Worm (Caenorhabditis elegans) whole organism, dauer: ENCODE data around the gene F17C11.13.

Experiments used
- unc-62 ChIP-seq: sonication (generic microtip); optimal IDR thresholded peaks from 2 replicates; lab custom pipeline; 2017; ENCODE audit warnings: missing biosample characterization, missing genetic modification reagents, missing genetic modification characterization

Gene F17C11.13

DNA sequence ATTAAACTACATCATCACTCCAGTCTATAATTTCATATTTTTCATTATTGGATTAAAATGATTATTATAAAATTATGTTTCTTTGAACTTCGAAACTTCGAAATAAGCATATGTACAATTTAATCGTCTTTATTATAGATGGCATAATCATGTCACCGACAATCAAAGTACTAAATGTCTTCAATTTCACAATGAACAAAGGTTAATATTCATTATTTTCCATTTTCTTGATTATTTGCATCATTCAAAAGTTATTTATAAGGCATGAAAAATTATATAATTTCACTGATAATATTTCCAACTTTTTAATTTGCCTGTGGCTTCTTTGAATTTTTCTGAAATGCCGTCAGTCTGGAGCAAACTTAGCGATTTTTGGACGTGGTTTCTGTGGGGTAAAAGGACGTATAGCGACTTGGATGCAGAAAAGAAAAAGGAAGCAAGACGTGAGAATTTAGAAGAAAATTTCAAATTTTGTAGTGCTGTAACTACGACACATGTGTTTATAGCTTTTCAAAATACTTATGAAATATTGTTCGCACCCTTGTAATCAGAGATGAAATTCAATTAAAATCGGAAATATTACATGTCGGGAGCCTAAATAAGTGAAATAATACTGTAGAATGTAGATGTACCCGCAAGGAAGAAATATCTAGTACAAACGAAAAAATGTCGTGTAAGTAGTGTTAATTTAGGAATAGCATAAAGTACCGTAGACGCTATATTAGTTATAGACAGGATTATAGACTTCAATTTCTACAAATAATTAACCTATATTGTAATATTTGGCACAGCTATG is at the start of gene F17C11.13:
F17C11.13 (plus strand) TSS at position 243 of the 796 bp plus-strand sequence.
- no peak for TF ChIP-seq unc-62

DNA sequence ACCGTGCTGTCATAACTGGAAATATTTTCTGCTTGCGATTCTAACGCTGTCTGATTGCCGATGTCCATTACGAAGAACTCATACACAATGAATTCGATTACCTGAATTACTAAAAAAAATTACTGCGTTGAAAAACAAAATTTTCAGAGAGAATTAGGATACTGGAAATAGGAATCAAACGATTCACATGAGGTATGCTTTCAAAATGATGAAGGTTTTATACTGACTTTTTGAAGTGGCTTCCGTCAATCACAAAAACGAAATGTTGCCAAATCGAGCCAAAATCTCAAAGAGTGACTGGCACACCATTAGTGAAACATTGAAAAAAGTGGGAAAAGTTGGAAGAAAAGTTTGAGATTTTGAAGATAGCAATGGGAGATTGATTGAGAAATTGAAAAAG is 46.7 kb upstream of the F17C11.13 start, which contains the start of gene zzz-1:
zzz-1 (minus strand) TSS at position 101 of the 400 bp plus-strand sequence.
- TF ChIP-seq unc-62 = no peak

DNA sequence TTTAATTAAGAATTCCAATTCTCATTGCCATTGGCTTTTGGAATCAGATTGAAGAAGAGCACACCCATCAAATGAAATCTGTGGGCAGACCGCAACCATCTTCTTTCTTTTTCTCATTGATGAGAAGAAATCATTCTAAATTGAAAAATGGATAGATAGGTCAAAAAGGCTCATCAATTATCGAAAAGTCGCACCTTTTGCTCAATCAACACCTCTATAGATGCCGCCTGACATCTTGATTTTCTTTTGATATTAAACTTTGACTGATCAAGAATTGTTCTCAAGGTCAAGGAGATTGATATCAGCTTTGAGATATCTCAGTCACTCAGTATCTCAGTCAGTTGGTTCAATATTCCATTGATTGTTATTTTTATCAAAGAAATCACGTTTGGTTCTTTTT is 45.8 kb upstream of the F17C11.13 start:
- no peak for TF ChIP-seq unc-62

DNA sequence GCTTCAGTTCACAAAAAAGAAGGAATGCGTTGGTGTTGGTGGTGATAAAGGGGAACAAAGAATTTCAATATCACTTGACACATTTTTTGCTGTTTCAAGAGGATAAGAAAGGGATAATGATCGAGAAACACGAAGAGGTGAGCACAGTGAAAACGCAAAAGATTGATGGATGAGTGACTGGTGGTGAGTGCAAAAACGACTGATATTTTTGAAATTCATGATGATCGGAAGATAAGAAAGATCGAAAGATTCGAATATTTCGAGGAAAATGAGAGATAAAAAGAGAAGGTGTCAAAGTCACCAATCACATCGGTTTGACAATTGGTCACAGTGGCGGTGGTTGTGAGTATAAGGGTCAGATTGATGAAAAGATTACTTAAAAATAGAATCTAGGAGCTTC is 39.8 kb upstream of the F17C11.13 start:
- TF ChIP-seq unc-62 = no peak

DNA sequence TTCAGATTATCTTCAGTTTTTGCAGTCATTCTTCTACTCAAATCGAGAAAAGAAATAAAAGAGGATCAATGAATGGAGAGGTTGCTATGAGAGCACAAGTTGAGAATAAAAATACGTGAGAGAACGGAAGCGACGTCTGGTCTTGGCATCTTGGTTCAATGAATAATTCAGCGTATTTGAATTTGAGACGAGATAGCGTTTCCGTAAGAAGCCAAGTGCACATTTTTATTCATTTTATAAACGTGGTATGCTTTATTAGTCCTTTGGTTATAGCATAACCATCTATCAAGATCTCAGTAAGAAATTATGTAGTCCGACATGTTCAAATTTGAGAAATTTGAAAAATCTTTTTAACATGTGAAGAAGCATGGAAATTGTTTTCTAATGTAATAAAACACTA is 37.4 kb upstream of the F17C11.13 start, which contains the start of gene F58B4.2:
F58B4.2 (minus strand) TSS at position 101 of the 400 bp plus-strand sequence.
- TF ChIP-seq unc-62 = no peak

DNA sequence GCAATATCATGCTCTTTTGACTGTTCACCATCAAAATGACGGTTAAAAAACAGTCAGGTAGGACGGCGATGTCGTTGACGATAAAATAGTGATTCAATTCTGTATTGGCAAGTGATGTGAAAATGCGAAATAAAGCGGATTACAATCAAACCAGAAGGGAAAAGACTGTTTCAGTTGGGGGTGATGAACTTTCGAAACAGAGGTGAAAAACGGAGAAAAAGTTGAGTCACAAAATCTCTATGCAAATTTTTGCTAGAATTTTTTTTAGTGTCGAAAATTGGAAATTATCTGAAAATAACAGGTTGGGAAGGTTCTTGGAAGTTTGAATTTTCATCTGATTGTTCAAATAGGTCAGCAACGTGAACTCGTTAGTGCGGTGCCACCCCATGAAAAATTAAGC is 34.0 kb upstream of the F17C11.13 start, which contains the start of gene nas-31:
nas-31 (minus strand) TSS at position 101 of the 400 bp plus-strand sequence.
- no peak for TF ChIP-seq unc-62

DNA sequence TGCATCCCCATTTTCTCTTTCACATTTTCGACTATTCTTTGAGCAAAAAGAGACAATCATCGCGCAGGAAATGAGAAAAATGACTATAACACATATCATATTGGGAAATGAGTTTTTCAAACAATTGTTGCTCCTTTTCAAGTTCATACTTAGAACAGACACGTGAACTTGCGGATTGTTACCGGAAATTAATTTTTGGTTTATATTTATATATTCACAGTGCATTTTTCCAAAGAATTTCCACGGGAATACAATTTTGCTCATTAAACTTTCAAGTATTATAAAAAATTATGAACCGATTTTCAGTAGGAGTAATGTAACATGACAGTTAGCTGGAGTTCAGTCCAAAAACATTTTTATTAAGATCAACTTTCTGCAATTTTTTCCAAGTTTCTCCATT is 32.5 kb upstream of the F17C11.13 start, which contains the start of gene F58B4.7:
F58B4.7 (minus strand) TSS at position 101 of the 400 bp plus-strand sequence.
- no peak for TF ChIP-seq unc-62

DNA sequence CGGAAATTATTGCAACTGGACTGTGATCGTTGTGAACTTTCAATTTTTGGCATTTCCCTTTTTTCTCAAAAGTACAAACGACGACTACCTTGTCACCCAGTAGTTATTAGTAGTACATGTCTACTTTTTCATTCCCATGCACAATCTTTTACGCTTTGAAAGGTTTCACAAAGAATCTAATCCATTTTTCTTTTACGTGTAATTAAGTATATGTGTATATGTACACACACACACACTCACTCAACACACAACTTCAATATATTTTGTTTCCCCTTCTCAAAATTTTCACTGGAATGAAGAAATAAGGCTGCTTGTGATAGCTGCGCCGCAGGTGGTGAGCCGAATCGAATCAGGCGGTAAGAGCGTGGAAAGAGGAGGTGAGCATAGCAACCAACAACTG is 31.0 kb upstream of the F17C11.13 start, which contains the start of gene F58B4.6:
F58B4.6 (plus strand) TSS at position 301 of the 400 bp plus-strand sequence.
- no peak for TF ChIP-seq unc-62

DNA sequence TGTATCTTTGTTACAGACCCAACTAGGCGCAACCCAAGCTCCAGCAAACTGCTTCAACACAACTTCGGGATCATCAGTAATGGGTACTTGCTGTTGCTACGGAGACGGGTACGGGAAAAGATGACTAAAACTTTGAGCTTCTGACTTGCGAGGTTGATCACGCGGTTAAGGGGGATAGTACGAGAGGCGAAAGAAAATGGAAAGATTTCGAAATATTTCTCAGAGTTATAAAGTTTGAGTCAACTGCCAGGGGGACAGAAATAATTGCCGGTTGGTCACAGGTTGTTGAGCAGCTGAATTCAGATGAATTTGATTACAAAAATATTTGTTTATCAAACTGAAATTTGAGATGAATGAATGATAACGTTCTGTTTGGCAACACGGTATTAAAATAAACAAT is 30.1 kb upstream of the F17C11.13 start:
- TF ChIP-seq unc-62 = no peak

DNA sequence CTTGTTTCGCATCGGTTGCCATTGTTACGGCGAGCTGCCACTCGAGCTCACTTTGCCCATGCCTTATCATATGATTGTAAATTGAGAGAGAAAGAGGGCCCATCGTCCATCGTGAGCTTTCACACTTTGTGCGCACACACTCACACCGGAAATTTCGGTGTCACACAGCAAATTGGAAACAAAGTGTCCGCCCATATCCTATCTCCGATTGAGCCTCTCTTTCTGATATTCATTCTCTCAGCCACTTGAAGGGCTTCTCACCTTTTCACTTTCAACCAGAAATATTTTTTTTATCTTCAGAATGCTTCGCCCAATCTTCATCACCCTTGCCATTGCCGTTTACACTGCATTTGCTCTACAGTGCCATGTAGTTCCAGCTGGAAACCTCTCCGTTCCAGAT is 26.2 kb upstream of the F17C11.13 start, which contains the start of gene F58B4.3:
F58B4.3 (plus strand) TSS at position 301 of the 400 bp plus-strand sequence.
- no peak for TF ChIP-seq unc-62

DNA sequence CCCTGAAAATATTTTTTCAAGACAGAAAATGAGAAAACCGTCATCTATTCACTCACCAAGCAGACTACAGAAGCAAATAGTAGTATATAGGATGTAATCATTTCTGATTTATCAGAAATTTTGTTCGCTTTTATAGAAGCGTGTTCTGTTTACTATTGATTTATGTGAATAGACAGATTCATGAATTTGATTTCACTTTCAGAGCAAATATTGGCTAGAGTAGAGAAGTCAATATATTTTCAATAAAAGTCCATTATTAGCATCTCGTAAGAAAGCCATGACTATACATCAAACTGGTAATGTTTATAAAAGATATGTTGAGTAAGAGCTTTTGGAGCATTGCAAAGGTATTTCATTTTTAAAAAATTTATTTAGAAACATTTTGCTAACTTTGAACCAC is 24.5 kb upstream of the F17C11.13 start, which contains the start of gene scvp-1:
scvp-1 (minus strand) TSS at position 101 of the 400 bp plus-strand sequence.
- TF ChIP-seq unc-62 = no peak

DNA sequence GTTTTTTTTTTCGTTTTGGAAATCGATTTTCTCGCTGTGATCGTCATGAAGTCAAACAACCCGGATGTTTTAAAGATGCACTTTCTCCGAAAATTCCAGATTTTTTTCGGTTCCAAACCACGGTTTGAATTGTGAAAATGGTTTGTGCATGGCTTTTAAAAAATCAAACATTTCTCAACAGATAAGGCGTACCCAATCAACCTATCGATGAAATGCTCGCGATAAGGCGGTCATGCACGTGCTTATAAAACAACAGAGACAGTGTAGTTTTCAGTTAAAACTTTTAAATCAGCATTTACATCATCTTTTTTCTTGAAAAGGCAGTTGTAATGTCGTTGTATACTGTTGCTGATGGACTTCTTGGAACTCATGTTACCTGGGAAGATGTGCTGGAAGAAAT is 23.3 kb upstream of the F17C11.13 start, which contains the start of gene F58B4.5:
F58B4.5 (plus strand) TSS at position 283 of the 400 bp plus-strand sequence.
- no peak for TF ChIP-seq unc-62

DNA sequence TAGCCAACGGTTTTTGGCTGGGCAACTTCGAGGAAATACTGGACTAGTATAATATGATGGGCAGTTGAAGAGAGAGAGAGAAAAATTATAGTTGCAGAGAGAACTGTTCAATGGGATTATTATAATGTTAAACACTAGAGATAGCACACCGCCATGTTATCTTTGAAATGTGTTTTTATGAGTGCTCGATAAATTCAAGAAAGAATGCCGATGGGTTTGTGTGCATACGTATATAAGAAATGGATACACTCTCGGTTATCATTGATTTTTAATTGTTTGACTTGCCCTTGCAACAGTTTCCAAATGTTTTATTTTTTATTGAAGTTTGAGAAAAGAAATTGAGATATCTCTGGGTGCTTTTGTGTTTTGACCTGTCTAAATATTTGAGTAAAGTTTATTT is 19.0 kb upstream of the F17C11.13 start, which contains the start of gene F17C11.12:
F17C11.12 (minus strand) TSS at position 240 of the 400 bp plus-strand sequence.
- TF ChIP-seq unc-62 = no peak

DNA sequence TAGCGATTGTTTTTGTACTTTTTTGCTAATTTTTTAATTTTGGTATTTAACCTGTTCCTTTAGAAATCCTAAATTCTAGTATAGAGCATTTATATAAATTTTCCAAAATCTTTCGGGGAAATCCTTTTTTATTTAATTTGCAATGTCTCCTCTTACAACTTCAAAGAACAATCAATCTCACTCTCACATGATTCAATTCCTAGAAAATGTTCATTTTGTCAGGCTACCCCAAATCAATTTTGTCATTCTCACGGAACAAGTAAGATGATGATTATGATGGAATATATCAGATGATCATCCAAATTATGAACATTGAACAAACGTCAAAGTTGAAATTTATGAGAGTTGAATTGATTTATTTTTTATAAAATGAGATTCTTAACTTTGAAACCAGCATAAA is 18.4 kb upstream of the F17C11.13 start:
- no peak for TF ChIP-seq unc-62

DNA sequence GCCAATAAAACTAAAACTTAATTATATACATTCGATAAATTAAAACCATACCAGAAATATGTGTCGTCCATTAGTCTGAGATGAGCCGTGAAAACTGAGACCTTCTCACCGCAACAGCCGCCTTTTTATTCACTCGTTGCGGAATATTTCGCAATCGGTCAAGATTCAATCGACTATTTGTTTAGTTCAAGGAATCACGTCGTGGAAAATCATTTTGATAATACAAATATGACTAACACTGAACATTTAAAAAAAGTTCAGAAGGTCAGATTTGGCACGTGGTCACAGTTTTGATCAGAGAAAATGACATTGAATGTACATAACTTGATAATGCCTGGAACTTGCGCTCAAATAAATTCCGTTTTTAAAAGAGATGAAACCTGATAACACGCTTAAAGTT is 17.0 kb upstream of the F17C11.13 start, which contains the start of gene F17C11.11:
F17C11.11 (minus strand) TSS at position 79 of the 400 bp plus-strand sequence.
- no peak for TF ChIP-seq unc-62

DNA sequence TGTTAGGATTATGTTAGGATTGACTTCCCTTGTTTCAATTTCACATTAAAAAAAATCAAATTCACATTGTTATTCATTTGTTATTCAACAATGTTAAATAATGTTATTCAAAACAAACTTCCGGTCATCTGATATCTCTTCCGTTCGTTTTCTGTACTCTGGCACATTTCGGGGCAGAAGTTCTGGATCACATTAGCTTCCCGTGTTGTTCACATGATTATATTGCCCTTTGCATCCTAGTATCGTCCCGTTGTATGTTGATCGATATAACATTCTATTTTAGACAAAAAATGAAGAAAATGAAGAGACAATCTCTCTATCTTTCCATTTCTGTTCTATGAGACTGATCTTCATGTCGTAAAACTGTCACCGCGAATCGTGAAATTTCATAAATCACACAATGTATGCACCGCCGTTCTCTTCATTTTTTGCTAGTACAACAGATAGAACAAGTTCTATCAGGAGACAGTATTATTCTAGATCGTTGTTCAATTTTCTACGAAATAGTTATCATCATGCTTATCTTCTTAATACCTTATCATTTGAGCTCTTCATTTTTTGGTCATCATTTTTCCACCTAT is 15.6 kb upstream of the F17C11.13 start:
- TF ChIP-seq unc-62 = no peak

DNA sequence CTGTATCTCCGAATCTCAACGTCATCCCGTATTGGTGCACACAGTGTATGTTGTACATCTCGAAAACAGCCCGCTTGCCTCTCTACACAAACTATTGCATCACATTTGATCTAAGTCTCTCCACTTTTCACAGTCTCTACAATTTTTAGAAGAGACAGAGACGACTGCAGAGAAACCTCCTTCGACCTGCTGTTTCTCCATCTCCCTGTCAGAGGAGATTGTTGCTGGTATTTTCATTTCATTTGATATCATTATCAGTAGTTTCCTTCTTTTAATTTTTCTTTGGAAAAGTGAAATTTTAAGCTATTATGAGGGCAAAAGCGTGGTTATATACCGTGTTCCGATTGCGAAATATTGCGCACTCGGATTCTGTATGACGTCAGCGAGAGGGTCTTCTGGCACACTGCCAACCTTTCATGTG is 15.1 kb upstream of the F17C11.13 start:
- TF ChIP-seq unc-62 = no peak
